Fruit fly (Drosophila melanogaster) whole organism, adult: ENCODE measurements around the gene CG13053.

Experiments
- CG11617 ChIP-seq: fragments of 200-800 bp; sonication (Bioruptor generic); optimal IDR thresholded peaks from 2 replicates; lab custom pipeline; 2017; ENCODE audit warnings: mild to moderate bottlenecking, missing biosample characterization, missing genetic modification reagents, missing genetic modification characterization
- CG12768 ChIP-seq: fragments of 200-800 bp; sonication (Bioruptor generic); optimal IDR thresholded peaks from 2 replicates; lab custom pipeline; 2017; ENCODE audit warnings: missing biosample characterization, missing genetic modification characterization, mild to moderate bottlenecking, moderate library complexity, missing genetic modification reagents
- CG14711 ChIP-seq: fragments of 200-800 bp; sonication (Bioruptor generic); optimal IDR thresholded peaks from 2 replicates; lab custom pipeline; 2018; ENCODE audit warnings: missing biosample characterization, mild to moderate bottlenecking, missing genetic modification characterization, moderate library complexity
- CG1620 ChIP-seq: fragments of 200-800 bp; sonication (Bioruptor generic); optimal IDR thresholded peaks from 2 replicates; lab custom pipeline; 2016; ENCODE audit warnings: missing biosample characterization, missing genetic modification characterization
- CG33017 ChIP-seq: fragments of 200-800 bp; sonication (Bioruptor generic); optimal IDR thresholded peaks from 2 replicates; lab custom pipeline; 2018; ENCODE audit warnings: missing biosample characterization, mild to moderate bottlenecking, missing genetic modification characterization, moderate library complexity
- CG5204 ChIP-seq: fragments of 200-800 bp; sonication (Bioruptor generic); optimal IDR thresholded peaks from 2 replicates; lab custom pipeline; 2016; ENCODE audit warnings: missing biosample characterization, missing genetic modification characterization
- CG7045 ChIP-seq: fragments of 200-800 bp; sonication (Bioruptor generic); optimal IDR thresholded peaks from 2 replicates; lab custom pipeline; 2017; ENCODE audit warnings: missing biosample characterization, mild to moderate bottlenecking, missing genetic modification characterization
- CG7101 ChIP-seq: fragments of 200-800 bp; sonication (Bioruptor generic); optimal IDR thresholded peaks from 2 replicates; lab custom pipeline; 2018; ENCODE audit warnings: missing biosample characterization, mild to moderate bottlenecking, missing genetic modification characterization, moderate library complexity
- Clk ChIP-seq: fragments of 200-800 bp; sonication (Bioruptor generic); optimal IDR thresholded peaks from 2 replicates; lab custom pipeline; 2017; ENCODE audit warnings: missing biosample characterization, missing genetic modification characterization
- Crg-1 ChIP-seq: fragments of 200-800 bp; sonication (Bioruptor generic); optimal IDR thresholded peaks from 2 replicates; lab custom pipeline; 2016; ENCODE audit warnings: missing biosample characterization, missing genetic modification characterization
- Hr96 ChIP-seq: fragments of 200-800 bp; sonication (Bioruptor generic); optimal IDR thresholded peaks from 2 replicates; lab custom pipeline; 2016; ENCODE audit warnings: missing biosample characterization, missing genetic modification characterization
- Mnt ChIP-seq: fragments of 200-800 bp; sonication (Bioruptor generic); optimal IDR thresholded peaks from 2 replicates; lab custom pipeline; 2016; ENCODE audit warnings: missing biosample characterization, mild to moderate bottlenecking, missing genetic modification characterization
- bab1 ChIP-seq: fragments of 200-800 bp; sonication (Bioruptor generic); optimal IDR thresholded peaks from 3 replicates; lab custom pipeline; 2019; ENCODE audit warnings: missing biosample characterization, mild to moderate bottlenecking, missing genetic modification characterization, moderate library complexity
- cic ChIP-seq: fragments of 200-800 bp; sonication (Bioruptor generic); optimal IDR thresholded peaks from 2 replicates; lab custom pipeline; 2017; ENCODE audit warnings: missing biosample characterization, mild to moderate bottlenecking, missing genetic modification characterization, moderate library complexity
- cnc ChIP-seq, 2 experiments: fragments of >200 bp; optimal IDR thresholded peaks; 2 replicates each; lab custom pipeline; 2017
- kay ChIP-seq: fragments of 200-800 bp; sonication (Bioruptor generic); peaks from one replicate; lab custom pipeline; 2016; ENCODE audit warnings: missing biosample characterization, missing genetic modification characterization, borderline replicate concordance
- ovo ChIP-seq: fragments of 200-800 bp; sonication (Bioruptor generic); optimal IDR thresholded peaks from 2 replicates; lab custom pipeline; 2016; ENCODE audit warnings: missing biosample characterization, missing genetic modification characterization
- pad ChIP-seq: fragments of 200-800 bp; sonication (Bioruptor generic); optimal IDR thresholded peaks from 3 replicates; lab custom pipeline; 2017; ENCODE audit warnings: missing biosample characterization, missing genetic modification characterization, mild to moderate bottlenecking, moderate library complexity, missing genetic modification reagents
- tj ChIP-seq: fragments of 200-800 bp; sonication (Bioruptor generic); optimal IDR thresholded peaks from 3 replicates; lab custom pipeline; 2017; ENCODE audit warnings: missing biosample characterization, mild to moderate bottlenecking, missing genetic modification characterization, moderate library complexity
- toe ChIP-seq: fragments of 200-800 bp; sonication (Bioruptor generic); optimal IDR thresholded peaks from 2 replicates; lab custom pipeline; 2016; ENCODE audit warnings: missing biosample characterization, missing genetic modification characterization

Gene CG13053

DNA sequence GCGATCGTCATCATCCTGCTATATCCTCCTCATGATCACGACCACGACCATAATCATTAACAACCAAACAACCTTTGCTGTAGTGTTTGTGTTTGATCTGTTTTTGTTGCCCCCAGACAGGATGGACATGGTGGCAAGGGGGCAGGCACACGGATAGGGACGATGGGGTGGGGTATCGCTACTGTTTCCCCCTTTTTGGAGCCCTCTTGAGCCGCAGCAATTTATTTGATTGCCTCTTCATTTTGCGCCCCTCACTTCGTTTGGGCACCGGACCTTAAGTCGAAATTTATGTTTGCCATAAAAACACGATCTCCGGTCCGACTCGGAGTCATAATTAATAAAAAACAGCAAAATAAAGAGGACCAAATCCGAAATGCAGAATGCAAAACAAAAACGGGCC is 43.7 kb downstream of the CG13053 start:
- no peak for TF ChIP-seq CG5204 (GFP tag; lab: Kevin White, UChicago)
- TF ChIP-seq tj (GFP tag; lab: Kevin White, UChicago), result no peak
- TF ChIP-seq pad (GFP tag; lab: Kevin White, UChicago), result no peak
- no peak for TF ChIP-seq Hr96 (GFP tag; lab: Kevin White, UChicago)
- no peak for TF ChIP-seq CG14711
- TF ChIP-seq Clk (GFP tag; lab: Kevin White, UChicago), result no peak
- no peak for TF ChIP-seq Mnt (GFP tag; lab: Kevin White, UChicago)
- no peak for TF ChIP-seq CG11617 (GFP tag; lab: Kevin White, UChicago)
- no peak for TF ChIP-seq CG7045 (GFP tag; lab: Kevin White, UChicago)
- TF ChIP-seq kay, result no peak
- TF ChIP-seq Crg-1 (GFP tag; lab: Kevin White, UChicago), result no peak
- no peak for TF ChIP-seq CG12768

DNA sequence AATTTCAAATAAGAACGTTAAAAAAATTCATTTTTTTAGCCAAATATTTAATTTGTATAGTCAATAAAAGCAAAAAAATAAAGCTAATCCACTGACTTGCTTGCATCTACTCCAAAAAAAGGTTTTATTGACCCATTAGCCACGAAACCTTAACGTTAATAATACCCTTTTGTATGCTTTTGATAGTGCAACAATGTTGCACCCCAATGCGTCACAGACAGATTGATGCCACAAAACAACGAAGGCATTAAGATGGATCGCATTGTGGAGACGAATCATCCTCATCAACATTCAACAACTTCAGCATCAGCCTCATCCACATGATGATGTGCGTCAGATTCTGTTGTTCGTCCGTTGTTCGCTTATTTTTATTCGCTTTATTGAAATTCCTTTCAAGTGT is 44.1 kb downstream of the CG13053 start:
- TF ChIP-seq Clk (GFP tag; lab: Kevin White, UChicago), result no peak
- TF ChIP-seq tj (GFP tag; lab: Kevin White, UChicago), result no peak

DNA sequence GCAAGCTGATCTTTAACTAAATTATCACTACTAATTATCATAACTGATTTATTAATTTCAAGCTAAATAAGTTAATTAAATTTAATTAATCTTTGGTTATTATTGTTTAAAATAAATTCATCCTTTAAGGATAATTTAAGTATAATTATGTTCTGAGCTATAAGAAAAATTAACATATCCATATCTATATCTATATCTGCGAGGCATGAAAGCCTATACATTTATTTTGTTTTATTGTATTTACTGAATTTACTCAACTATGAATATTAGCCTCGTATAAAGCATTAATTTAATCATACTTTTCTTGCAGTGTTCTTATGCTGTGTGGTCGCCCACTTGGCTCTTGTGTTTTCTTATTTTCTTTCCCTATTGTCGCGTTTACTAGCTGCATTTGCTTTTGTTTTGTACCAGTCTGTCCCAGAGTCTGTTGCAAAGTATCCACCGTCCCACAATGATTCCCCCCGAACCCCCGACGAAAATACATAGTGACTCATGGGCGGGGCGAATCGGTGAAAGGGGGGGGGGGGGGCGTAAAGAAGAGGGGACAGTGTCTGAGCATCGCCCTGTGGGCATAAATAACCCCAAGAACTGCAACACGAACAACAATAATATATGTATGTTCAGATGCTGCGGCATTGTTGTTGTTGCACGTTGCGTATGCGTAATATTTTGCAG is 44.9 kb downstream of the CG13053 start:
- TF ChIP-seq tj (GFP tag; lab: Kevin White, UChicago) (no peak), CG7045 (GFP tag; lab: Kevin White, UChicago) (no peak), CG33017 (tag; lab: Kevin White, UChicago) (no peak), toe (GFP tag; lab: Kevin White, UChicago) (no peak), Clk (GFP tag; lab: Kevin White, UChicago) (no peak), CG7101 (tag; lab: Kevin White, UChicago) (no peak), cnc (optimal IDR thresholded peaks at IDR 0.05; lab: Kevin White, UChicago) (no peak), CG5204 (GFP tag; lab: Kevin White, UChicago) (no peak), cic (no peak), CG14711 (no peak), Crg-1 (GFP tag; lab: Kevin White, UChicago) (no peak), Mnt (GFP tag; lab: Kevin White, UChicago) (no peak)

DNA sequence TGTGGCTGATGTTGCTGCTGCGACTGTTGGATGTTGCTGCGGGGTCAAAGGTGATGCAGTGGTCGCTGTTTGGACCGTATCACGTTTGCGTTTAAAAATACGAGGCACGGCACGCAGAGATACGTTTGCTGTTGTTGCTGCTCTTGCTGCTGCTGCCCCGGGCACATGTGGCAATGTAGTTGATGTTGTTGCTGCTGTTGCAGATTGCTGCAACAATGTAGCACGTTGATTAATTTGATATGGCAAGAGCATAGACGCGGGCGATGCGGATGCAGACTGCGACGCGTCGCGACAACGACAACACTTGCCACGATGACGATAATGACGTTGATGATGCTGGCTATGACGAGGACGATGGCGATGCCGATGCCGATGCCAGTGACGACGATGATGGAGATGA is 46.3 kb downstream of the CG13053 start:
- TF ChIP-seq CG7045 (GFP tag; lab: Kevin White, UChicago) (no peak), CG12768 (no peak)

DNA sequence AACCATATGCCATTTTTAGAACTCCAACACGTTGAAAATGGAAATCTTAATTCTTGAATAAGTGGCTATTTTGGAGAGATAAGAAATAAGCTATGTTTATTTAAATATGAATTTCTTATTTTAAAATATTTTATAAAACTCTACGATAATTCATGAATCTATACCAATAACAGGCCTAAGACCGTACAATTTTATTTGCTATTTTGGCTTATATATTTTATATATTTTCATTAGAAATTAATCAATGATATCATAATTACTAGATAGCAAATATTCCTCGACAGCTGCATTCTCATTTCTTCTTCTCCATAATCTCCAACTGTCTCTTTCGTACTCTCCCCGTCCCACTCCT is 47.6 kb downstream of the CG13053 start:
- TF ChIP-seq Crg-1 (GFP tag; lab: Kevin White, UChicago) (no peak), Hr96 (GFP tag; lab: Kevin White, UChicago) (no peak), cic (no peak), Clk (GFP tag; lab: Kevin White, UChicago) (no peak), CG1620 (GFP tag; lab: Kevin White, UChicago) (no peak)

DNA sequence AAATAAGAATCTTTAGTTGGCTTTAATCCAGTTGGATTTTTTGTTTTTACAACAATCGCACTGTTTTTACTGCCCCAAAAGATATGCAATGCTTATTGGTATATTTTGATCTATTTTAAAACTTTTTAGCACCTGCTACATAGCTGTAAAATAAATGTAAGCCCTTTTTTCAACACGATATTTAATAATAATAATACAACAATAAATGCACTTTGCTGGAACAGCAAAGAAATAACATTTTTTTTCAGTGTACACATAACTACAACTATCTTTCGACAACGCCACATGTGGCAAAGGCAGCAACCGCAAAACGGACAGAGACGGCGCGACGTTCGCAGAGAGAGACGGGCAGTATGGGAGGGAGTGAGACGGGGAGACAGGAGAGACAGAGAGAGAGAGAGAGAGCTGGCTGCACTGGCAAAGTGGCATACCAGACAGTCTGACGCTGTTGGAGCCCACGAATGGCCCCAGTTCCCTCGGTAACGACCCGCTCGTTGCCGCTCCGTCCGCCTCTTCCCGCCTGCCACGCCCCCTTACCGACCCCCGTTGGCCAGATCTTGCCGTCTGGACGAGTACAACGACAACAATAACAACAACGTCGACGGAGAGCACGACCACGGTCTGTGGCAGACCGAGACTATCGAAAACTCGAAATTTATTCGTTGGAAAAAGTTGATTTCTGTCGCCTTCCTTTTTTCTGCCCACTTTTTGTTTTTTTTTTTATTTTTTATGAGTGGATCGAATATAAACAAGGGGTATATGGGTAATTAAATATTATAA is 48.2 kb downstream of the CG13053 start:
- TF ChIP-seq pad (GFP tag; lab: Kevin White, UChicago) (no peak), bab1 (GFP tag; lab: Kevin White, UChicago) (no peak), CG12768 (no peak), CG7045 (GFP tag; lab: Kevin White, UChicago) (no peak), CG1620 (GFP tag; lab: Kevin White, UChicago) (no peak), Crg-1 (GFP tag; lab: Kevin White, UChicago) (no peak), CG7101 (tag; lab: Kevin White, UChicago) (no peak), CG11617 (GFP tag; lab: Kevin White, UChicago) (no peak), ovo (GFP tag; lab: Kevin White, UChicago) (no peak), CG5204 (GFP tag; lab: Kevin White, UChicago) (no peak), CG14711 (no peak), toe (GFP tag; lab: Kevin White, UChicago) (no peak)

DNA sequence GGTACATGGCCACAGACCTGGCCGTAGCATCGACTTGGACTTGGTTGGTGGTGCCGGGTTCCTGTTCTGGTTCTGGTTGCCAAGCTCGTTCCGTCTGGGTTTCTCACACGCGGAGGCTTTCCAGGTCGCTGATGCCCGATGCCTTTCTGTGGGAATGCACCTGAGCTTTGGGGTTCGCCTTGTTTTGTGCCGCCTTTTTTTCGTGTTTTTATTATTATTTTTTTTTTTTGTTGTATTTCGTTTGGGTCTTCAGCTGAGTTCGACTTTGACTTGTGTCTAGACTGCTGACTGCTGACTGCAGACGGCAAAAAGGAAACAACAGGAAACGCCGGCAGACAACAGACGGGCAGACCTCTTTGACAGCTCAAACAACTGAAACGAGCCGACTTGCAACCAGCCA is 49.9 kb downstream of the CG13053 start:
- TF ChIP-seq CG1620 (GFP tag; lab: Kevin White, UChicago) (no peak), Crg-1 (GFP tag; lab: Kevin White, UChicago) (no peak), cnc (optimal IDR thresholded peaks at IDR 0.05; lab: Kevin White, UChicago) (no peak), ovo (GFP tag; lab: Kevin White, UChicago) (no peak), CG7101 (tag; lab: Kevin White, UChicago) (no peak), bab1 (GFP tag; lab: Kevin White, UChicago) (no peak), CG11617 (GFP tag; lab: Kevin White, UChicago) (no peak), kay (no peak), Hr96 (GFP tag; lab: Kevin White, UChicago) (no peak), Mnt (GFP tag; lab: Kevin White, UChicago) (no peak)
